Fruit fly (Drosophila melanogaster) ovary, adult (tissue): ENCODE data around the gene CG44362.

ENCODE experiments used
- CG17801 ChIP-seq: fragments of 200-800 bp; optimal IDR thresholded peaks from 2 replicates; lab custom pipeline; 2019; ENCODE audit warnings: missing biosample characterization, mild to moderate bottlenecking, missing genetic modification characterization, moderate library complexity; ENCODE audit not compliant: partially characterized antibody

CG44362 gene

dm6 chr3L:11418041-11418674, 20.8 kb downstream of the CG44362 start:
- no peak for TF ChIP-seq CG17801 (GFP tag; lab: Kevin White, UChicago)

- no peak for TF ChIP-seq CG17801 (GFP tag; lab: Kevin White, UChicago)
Measured at dm6 chr3L:11419344-11419743, 22.0 kb downstream of the CG44362 start.

DNA sequence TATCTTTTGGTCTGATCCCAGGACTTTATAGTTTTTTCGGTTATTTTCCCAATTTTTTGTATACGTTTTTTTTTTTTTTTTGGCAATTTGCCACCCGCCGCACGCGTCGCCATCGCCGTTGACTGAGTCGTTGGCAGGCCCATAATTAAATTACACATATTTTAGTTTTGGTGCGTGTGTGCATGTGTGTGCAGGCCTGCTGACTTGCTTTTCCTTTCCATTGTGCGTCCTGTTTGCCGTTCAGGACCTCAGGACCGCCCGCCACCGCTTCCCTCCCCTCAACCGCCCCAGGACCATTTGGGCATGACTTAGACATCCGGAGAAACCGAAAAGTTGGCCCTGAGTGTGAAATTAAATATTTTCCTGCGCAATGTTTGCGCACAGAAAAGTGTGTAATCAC, 23.6 kb downstream of the CG44362 start:
- TF ChIP-seq CG17801 (GFP tag; lab: Kevin White, UChicago), result no peak

- TF ChIP-seq CG17801 (GFP tag; lab: Kevin White, UChicago), result no peak
Measured at dm6 chr3L:11421905-11422304, 24.6 kb downstream of the CG44362 start.

DNA sequence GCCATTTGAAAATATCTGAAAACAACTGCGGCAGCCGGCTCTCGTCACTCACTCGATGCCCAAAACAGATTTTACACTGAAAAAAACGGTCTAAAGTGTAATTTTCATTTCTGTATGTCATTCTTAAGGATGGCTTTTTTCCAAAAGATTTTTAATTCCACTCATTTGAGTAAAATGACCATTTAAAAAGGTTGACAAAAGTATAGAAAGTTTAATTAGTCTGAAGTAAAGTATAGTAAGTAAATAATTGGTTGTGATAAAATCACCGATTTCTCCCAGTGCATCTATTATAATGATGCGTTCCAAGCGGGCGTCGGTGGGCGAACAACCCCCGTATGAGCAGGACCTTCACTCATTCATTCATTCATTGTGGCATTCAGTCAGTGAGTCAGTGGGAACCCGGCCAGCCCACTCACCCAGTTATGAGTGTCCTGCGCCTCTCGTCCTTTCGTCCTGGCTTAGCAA, 25.0 kb downstream of the CG44362 start:
- TF ChIP-seq CG17801 (GFP tag; lab: Kevin White, UChicago), result no peak

DNA sequence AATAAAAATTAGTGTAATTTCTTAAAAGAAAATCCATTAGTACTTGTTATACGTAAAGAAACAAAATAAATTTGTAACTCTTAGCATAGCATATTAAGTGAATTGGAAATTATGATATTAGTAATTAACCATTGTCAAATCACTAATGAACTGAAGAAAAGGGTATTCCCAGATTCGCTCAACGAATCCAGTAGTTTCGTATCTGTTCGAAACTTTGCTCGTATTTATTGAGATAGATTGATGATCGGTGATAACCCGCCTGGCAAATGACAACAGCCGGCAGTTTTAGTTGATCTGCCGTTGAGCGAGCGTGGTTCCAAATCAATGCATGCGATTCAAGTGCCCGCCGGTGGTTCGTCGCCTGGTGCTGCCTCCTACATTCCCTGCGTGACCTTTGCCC, 27.5 kb downstream of the CG44362 start, which contains the start of gene CG7560:
TSS of gene CG7560 (plus strand) at position 301 of the 400 bp plus-strand sequence.
- TF ChIP-seq CG17801 (GFP tag; lab: Kevin White, UChicago), result no peak

- TF ChIP-seq CG17801 (GFP tag; lab: Kevin White, UChicago), result no peak
Measured at dm6 chr3L:11428390-11428789, 31.0 kb downstream of the CG44362 start.

DNA sequence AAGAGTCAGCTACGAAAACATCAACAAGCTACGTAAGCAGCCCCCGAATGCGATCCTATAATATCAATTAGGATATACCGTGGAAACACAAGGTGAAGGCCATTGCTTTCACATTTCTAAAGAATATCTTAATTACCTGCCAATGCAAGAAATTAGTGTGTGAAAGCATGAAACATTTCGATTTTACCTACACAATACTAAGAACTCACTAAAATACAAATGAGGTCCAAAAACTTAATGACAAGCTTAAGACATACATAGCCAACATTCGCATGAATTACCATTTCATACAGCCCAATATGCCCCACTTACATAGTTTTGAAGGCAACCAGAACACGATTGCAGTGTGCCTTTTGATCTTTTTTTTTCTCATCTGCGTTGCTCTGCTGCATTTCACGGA, 32.4 kb downstream of the CG44362 start:
- no peak for TF ChIP-seq CG17801 (GFP tag; lab: Kevin White, UChicago)

DNA sequence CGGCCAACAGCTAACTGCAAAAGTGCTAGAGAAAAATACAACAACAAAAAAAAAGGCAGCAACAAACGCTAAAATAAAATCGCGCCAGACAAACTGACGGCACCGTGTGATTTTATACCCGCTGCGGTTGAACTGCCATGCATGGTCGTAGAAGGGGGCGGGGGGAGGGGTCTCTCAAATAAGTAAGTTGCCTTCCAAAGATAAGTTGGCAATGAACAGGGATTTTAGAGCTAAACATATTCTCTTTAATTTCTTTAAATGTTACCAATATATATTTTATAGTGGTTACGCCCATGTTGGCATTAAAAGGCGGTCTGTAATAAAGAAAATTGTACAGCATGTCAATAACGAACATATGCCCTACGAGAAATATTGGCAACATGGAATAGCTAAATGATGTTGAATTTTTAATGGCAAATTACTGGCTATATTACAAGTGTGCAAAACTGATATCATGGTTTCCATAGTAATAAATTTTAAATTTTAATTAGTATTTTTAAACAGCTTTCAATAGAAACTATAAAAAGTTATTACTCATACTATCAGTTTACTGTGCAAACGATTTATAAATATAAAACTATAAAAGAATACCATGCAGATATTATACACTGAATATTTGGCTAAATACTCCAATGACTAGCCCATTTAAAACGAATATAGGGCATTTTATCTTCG, 34.0 kb downstream of the CG44362 start:
- TF ChIP-seq CG17801 (GFP tag; lab: Kevin White, UChicago), result no peak

dm6 chr3L:11431926-11432323, 34.6 kb downstream of the CG44362 start:
- TF ChIP-seq CG17801 (GFP tag; lab: Kevin White, UChicago), result peak; percentile 26

DNA sequence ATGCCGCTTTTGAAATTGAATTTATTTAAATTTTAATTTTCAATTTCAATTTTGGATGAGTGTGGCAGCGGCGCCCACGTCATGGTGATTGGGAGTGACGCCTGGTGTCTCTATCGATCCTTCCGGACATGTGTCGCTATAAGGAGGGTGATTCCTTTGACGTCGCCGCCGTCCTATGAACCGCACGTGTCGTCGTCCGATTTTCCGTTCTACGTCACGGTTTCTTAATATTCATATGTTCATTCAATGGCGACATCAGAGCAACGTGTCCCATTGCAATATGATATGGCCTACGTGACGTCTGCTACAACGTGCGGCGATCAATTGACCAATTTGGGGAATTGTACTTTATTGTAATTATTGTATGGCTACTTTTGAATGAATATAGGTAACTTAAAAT, 35.1 kb downstream of the CG44362 start:
- no peak for TF ChIP-seq CG17801 (GFP tag; lab: Kevin White, UChicago)

dm6 chr3L:11433151-11433550, 35.8 kb downstream of the CG44362 start:
- no peak for TF ChIP-seq CG17801 (GFP tag; lab: Kevin White, UChicago)

DNA sequence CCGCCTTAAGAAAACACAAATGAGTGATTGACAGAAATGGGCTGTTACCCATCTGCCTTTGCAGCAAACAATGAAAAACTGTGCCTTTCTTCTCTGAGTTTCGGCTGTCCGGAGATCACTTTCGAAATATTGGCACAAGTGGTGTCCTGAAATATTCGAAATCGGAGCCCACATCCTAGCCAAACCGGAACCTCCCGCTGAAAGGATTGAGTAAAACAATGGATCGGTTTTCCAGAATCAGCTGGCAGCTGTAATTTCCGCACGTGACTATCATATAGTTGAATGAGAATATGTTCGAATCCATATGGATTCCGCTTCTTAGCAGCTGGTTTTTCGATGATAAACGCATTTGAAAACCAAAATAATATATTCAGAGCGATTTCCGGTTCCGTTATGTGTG, 36.8 kb downstream of the CG44362 start:
- TF ChIP-seq CG17801 (GFP tag; lab: Kevin White, UChicago), result no peak

dm6 chr3L:11435376-11435775, 38.0 kb downstream of the CG44362 start, which contains the start of gene CG6149:
CG6149 (minus strand) TSS chr3L:11435476.
- no peak for TF ChIP-seq CG17801 (GFP tag; lab: Kevin White, UChicago)

dm6 chr3L:11439570-11439969, 42.2 kb downstream of the CG44362 start:
- TF ChIP-seq CG17801 (GFP tag; lab: Kevin White, UChicago), result no peak

DNA sequence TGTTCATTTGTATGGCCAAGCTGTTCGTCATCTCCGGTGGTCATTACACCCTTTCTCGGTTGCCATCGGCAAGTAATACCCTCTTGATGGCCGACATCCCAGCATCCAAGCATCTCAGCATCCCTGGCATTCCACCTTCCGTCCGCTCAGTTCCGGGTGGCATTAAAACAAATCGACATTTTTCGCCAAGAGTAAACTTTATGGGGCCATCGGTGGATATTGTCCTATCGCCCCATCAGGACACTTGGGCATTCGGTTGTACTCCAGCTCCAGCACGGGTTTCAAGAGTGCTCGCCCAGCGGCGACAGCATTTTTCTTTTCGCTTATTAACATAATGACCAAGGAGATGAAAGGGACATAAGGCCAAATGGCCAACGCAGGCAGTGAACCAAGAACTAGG, 42.9 kb downstream of the CG44362 start:
- TF ChIP-seq CG17801 (GFP tag; lab: Kevin White, UChicago), result no peak
